Worm (Caenorhabditis elegans) whole organism, early embryonic: ENCODE data around the gene chd-3.

Source experiments
- B0310.2 ChIP-seq: sonication (generic microtip); optimal IDR thresholded peaks from 2 replicates; lab custom pipeline; 2016; ENCODE audit warnings: mild to moderate bottlenecking, missing genetic modification characterization, missing compliant biosample characterization
- aly-1 ChIP-seq: sonication (generic microtip); optimal IDR thresholded peaks from 2 replicates; lab custom pipeline; 2016; ENCODE audit warnings: missing genetic modification characterization, missing compliant biosample characterization
- ama-1 ChIP-seq: fragments of 150-350 bp; optimal IDR thresholded peaks from 2 replicates; lab custom pipeline; 2014
- flt-1 ChIP-seq: fragments of 200-800 bp; sonication (Bioruptor generic); IDR thresholded peaks from 2 replicates; pipeline ENCODE4 v1.3.6; 2022; ENCODE audit warnings: missing genetic modification characterization, missing compliant biosample characterization
- hmbx-1 ChIP-seq: sonication (generic microtip); optimal IDR thresholded peaks from 2 replicates; lab custom pipeline; 2016; ENCODE audit warnings: mild to moderate bottlenecking, missing genetic modification characterization, missing compliant biosample characterization
- pes-1 ChIP-seq: fragments of 200-800 bp; sonication (Bioruptor generic); IDR thresholded peaks from 2 replicates; pipeline ENCODE4 v1.3.6; 2022; ENCODE audit warnings: missing genetic modification reagents, missing genetic modification characterization, missing compliant biosample characterization
- scrt-1 ChIP-seq: fragments of 200-800 bp; sonication (Bioruptor generic); IDR thresholded peaks from 2 replicates; pipeline ENCODE4 v1.3.6; 2022; ENCODE audit warnings: missing genetic modification characterization, missing compliant biosample characterization
- sea-1 ChIP-seq: fragments of 200-800 bp; sonication (Bioruptor generic); conservative IDR thresholded peaks from 2 replicates; pipeline ENCODE4 v1.3.6; 2022; ENCODE audit warnings: missing genetic modification characterization, missing compliant biosample characterization
- tbx-37 ChIP-seq: fragments of 200-800 bp; sonication (Bioruptor generic); conservative IDR thresholded peaks from 2 replicates; pipeline ENCODE4 v1.3.6; 2022; ENCODE audit warnings: missing genetic modification reagents, missing genetic modification characterization, missing compliant biosample characterization
- tra-4 ChIP-seq: sonication (generic microtip); optimal IDR thresholded peaks from 2 replicates; lab custom pipeline; 2017; ENCODE audit warnings: missing genetic modification characterization, missing compliant biosample characterization

DNA sequence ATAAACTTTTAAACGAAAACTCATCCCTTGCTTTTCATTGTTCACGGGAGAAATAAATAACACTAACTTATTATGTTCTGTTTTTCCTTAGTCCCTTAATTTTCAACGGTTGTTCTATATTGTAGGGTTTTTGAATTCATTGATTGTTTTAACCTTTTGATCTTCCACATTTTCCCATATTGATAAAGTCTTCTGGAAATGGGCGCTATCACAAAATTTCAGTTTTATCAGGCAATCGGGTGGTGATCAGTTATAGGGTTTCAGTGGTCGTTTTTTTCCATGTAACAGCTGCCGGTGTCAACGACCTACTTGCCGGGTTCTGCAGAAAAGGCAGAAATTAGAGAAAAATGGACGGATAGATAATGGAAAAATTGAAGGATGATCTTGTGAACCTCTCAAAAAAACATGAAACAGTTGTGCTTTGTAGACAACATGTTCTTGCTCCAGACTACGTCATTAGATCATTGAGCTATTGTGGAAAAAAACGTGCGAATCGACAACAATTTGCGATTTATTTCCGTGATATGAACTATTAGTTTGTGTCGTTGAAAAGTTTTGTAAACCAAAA lies 17.5 kb upstream of the chd-3 start:
- TF ChIP-seq flt-1 (GFP tag; lab: Robert Waterston, UW) (no peak), pes-1 (GFP tag; lab: Robert Waterston, UW) (no peak), tbx-37 (no peak), B0310.2 (tag; lab: Kevin White, UChicago) (no peak), ama-1 (lab: Kevin White, UChicago) (no peak), sea-1 (GFP tag; lab: Robert Waterston, UW) (no peak), scrt-1 (GFP tag; lab: Robert Waterston, UW) (no peak), hmbx-1 (tag; lab: Kevin White, UChicago) (no peak), tra-4 (tag; lab: Kevin White, UChicago) (no peak), aly-1 (tag; lab: Kevin White, UChicago) (no peak)
